Worm (Caenorhabditis elegans) whole organism, midembryonic: ENCODE results near the gene gfi-1.

Experiments
- T22C8.4 ChIP-seq: fragments of 200-800 bp; sonication (Bioruptor generic); IDR thresholded peaks from 2 replicates; pipeline ENCODE4 v1.3.6; 2022; ENCODE audit warnings: missing genetic modification characterization, missing compliant biosample characterization
- cog-1 ChIP-seq: sonication (generic microtip); optimal IDR thresholded peaks from 2 replicates; lab custom pipeline; 2016; ENCODE audit warnings: missing genetic modification characterization, missing compliant biosample characterization
- flt-1 ChIP-seq: fragments of 200-800 bp; sonication (Bioruptor generic); IDR thresholded peaks from 2 replicates; pipeline ENCODE4 v1.3.6; 2022; ENCODE audit warnings: missing genetic modification characterization, missing compliant biosample characterization
- klf-2 ChIP-seq: fragments of 200-800 bp; sonication (Bioruptor generic); conservative IDR thresholded peaks from 2 replicates; pipeline ENCODE4 v1.3.6; 2022; ENCODE audit warnings: missing genetic modification reagents, missing genetic modification characterization, missing compliant biosample characterization
- med-1 ChIP-seq: sonication (generic microtip); optimal IDR thresholded peaks from 2 replicates; lab custom pipeline; 2017; ENCODE audit warnings: missing genetic modification characterization, mild to moderate bottlenecking, missing compliant biosample characterization, antibody characterized with exemption, missing genetic modification reagents; ENCODE audit not compliant: insufficient read depth
- ref-1 ChIP-seq: fragments of 200-800 bp; sonication (Bioruptor generic); conservative IDR thresholded peaks from 2 replicates; pipeline ENCODE4 v1.3.6; 2022; ENCODE audit warnings: missing genetic modification reagents, missing genetic modification characterization, missing compliant biosample characterization
- tab-1 ChIP-seq: fragments of 200-800 bp; sonication (Bioruptor generic); IDR thresholded peaks from 2 replicates; pipeline ENCODE4 v1.3.6; 2022; ENCODE audit warnings: missing genetic modification characterization, missing compliant biosample characterization
- ztf-29 ChIP-seq: fragments of 200-800 bp; sonication (Bioruptor generic); IDR thresholded peaks from 2 replicates; pipeline ENCODE4 v1.3.6; 2022; ENCODE audit warnings: missing genetic modification reagents, missing genetic modification characterization, missing compliant biosample characterization

DNA sequence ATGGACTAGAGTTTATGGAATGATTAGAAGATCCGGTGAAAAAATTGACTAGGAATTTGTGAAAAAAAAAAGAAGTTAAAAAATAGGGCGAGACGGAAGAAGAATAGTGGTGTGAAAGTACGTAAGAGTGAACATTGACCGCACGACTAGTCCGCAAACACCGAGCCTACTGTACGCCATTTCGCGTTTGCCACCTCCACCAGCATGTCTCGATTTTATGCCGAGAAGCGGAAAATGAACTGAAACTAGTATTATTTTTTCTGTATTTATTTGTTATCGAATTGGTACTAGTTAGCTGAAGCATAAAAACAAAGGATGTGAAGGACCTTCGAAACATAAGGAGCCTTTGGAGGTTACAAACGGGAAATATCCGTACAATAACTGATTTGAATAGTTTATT, 27.7 kb upstream of the gfi-1 start:
- TF ChIP-seq med-1 (GFP tag; lab: Kevin White, UChicago), result no peak
- TF ChIP-seq cog-1 (tag; lab: Kevin White, UChicago), result no peak
- TF ChIP-seq ref-1 (GFP tag; lab: Robert Waterston, UW), result no peak
- TF ChIP-seq T22C8.4 (GFP tag; lab: Robert Waterston, UW), result no peak
- TF ChIP-seq flt-1 (GFP tag; lab: Robert Waterston, UW), result no peak
- no peak for TF ChIP-seq klf-2 (GFP tag; lab: Robert Waterston, UW)
- TF ChIP-seq tab-1 (GFP tag; lab: Robert Waterston, UW), result no peak
- no peak for TF ChIP-seq ztf-29 (GFP tag; lab: Robert Waterston, UW)
